Fruit fly (Drosophila melanogaster) whole organism, embryonic: ENCODE measurements around the gene dmrt11E.

Experiments
- Aef1 ChIP-seq: fragments of 200-800 bp; sonication (Bioruptor generic); IDR thresholded peaks from 3 replicates; pipeline ENCODE4 v1.3.6; 2022; ENCODE audit warnings: missing biosample characterization, missing genetic modification characterization
- B-H1 ChIP-seq: fragments of 200-800 bp; sonication (Bioruptor generic); IDR thresholded peaks from 3 replicates; pipeline ENCODE4 v1.3.6; 2022; ENCODE audit warnings: missing biosample characterization, missing genetic modification characterization
- CG10543 ChIP-seq: fragments of 200-800 bp; sonication (Bioruptor generic); optimal IDR thresholded peaks from 3 replicates; lab custom pipeline; 2017; ENCODE audit warnings: missing biosample characterization, mild to moderate bottlenecking, missing genetic modification characterization, moderate library complexity
- CG11093 ChIP-seq: fragments of 200-800 bp; sonication (Bioruptor generic); IDR thresholded peaks from 3 replicates; pipeline ENCODE4 v1.3.6; 2022; ENCODE audit warnings: missing biosample characterization, missing genetic modification characterization
- CG12659 ChIP-seq: fragments of 200-800 bp; sonication (Bioruptor generic); optimal IDR thresholded peaks from 3 replicates; lab custom pipeline; 2017; ENCODE audit warnings: mild to moderate bottlenecking, missing biosample characterization, missing genetic modification reagents, missing genetic modification characterization
- CG12744 ChIP-seq: fragments of 200-800 bp; sonication (Bioruptor generic); optimal IDR thresholded peaks from 2 replicates; lab custom pipeline; 2016; ENCODE audit warnings: missing biosample characterization, missing genetic modification characterization
- CG13296 ChIP-seq: fragments of 200-800 bp; sonication (Bioruptor generic); optimal IDR thresholded peaks from 3 replicates; lab custom pipeline; 2018; ENCODE audit warnings: missing biosample characterization, mild to moderate bottlenecking, missing genetic modification characterization
- CG1529 ChIP-seq: fragments of 200-800 bp; sonication (Bioruptor generic); optimal IDR thresholded peaks from 3 replicates; lab custom pipeline; 2018; ENCODE audit warnings: missing biosample characterization, missing genetic modification characterization
- CG17802 ChIP-seq: fragments of 200-800 bp; sonication (Bioruptor generic); optimal IDR thresholded peaks from 2 replicates; lab custom pipeline; 2018; ENCODE audit warnings: missing biosample characterization, mild to moderate bottlenecking, missing genetic modification characterization, moderate library complexity
- CG18599 ChIP-seq: fragments of 200-800 bp; sonication (Bioruptor generic); optimal IDR thresholded peaks from 3 replicates; lab custom pipeline; 2017; ENCODE audit warnings: missing biosample characterization, missing genetic modification characterization, mild to moderate bottlenecking, moderate library complexity, missing genetic modification reagents
- CG30403 ChIP-seq: fragments of 200-800 bp; sonication (Bioruptor generic); optimal IDR thresholded peaks from 3 replicates; lab custom pipeline; 2016; ENCODE audit warnings: missing biosample characterization, missing genetic modification characterization
- CG31365 ChIP-seq: fragments of 200-800 bp; sonication (Bioruptor generic); optimal IDR thresholded peaks from 2 replicates; lab custom pipeline; 2018; ENCODE audit warnings: missing biosample characterization, mild to moderate bottlenecking, missing genetic modification characterization
- CG3407 ChIP-seq: fragments of 200-800 bp; sonication (Bioruptor generic); optimal IDR thresholded peaks from 2 replicates; lab custom pipeline; 2018; ENCODE audit warnings: missing biosample characterization, mild to moderate bottlenecking, missing genetic modification characterization
- CG34376 ChIP-seq: fragments of 200-800 bp; sonication (Bioruptor generic); optimal IDR thresholded peaks from 2 replicates; lab custom pipeline; 2018; ENCODE audit warnings: missing biosample characterization, mild to moderate bottlenecking, missing genetic modification characterization
- CG3847 ChIP-seq: fragments of 200-800 bp; sonication (Bioruptor generic); IDR thresholded peaks from 2 replicates; pipeline ENCODE4 v1.3.6; 2022; ENCODE audit warnings: missing biosample characterization, missing genetic modification characterization
- CG42726 ChIP-seq: fragments of 200-800 bp; sonication (Bioruptor generic); IDR thresholded peaks from 2 replicates; pipeline ENCODE4 v1.3.6; 2022; ENCODE audit warnings: missing biosample characterization, missing genetic modification characterization; ENCODE audit not compliant: partially characterized antibody
- CG4404 ChIP-seq: fragments of 200-800 bp; sonication (Bioruptor generic); IDR thresholded peaks from 2 replicates; pipeline ENCODE4 v1.3.6; 2022; ENCODE audit warnings: missing biosample characterization, missing genetic modification characterization
- CG4424 ChIP-seq: fragments of 200-800 bp; sonication (Bioruptor generic); optimal IDR thresholded peaks from 3 replicates; lab custom pipeline; 2016; ENCODE audit warnings: missing biosample characterization, missing genetic modification characterization
- CG7271 ChIP-seq: fragments of 200-800 bp; sonication (Bioruptor generic); optimal IDR thresholded peaks from 2 replicates; lab custom pipeline; 2018; ENCODE audit warnings: missing biosample characterization, mild to moderate bottlenecking, missing genetic modification characterization, moderate library complexity
- CG7839 ChIP-seq: fragments of 200-800 bp; sonication (Bioruptor generic); optimal IDR thresholded peaks from 3 replicates; lab custom pipeline; 2018; ENCODE audit warnings: missing biosample characterization, mild to moderate bottlenecking, missing genetic modification characterization, moderate library complexity
- CG9609 ChIP-seq: fragments of 200-800 bp; sonication (Bioruptor generic); optimal IDR thresholded peaks from 3 replicates; lab custom pipeline; 2016; ENCODE audit warnings: missing biosample characterization, missing genetic modification characterization
- Chrac-16 ChIP-seq: fragments of 200-800 bp; sonication (Bioruptor generic); optimal IDR thresholded peaks from 3 replicates; lab custom pipeline; 2016; ENCODE audit warnings: missing biosample characterization, missing genetic modification characterization
- CkIIα-i1 ChIP-seq: fragments of 200-800 bp; sonication (Bioruptor generic); IDR thresholded peaks from 2 replicates; pipeline ENCODE4 v1.3.6; 2022; ENCODE audit warnings: missing biosample characterization, missing genetic modification characterization
- Dek ChIP-seq: fragments of 200-800 bp; sonication (Bioruptor generic); optimal IDR thresholded peaks from 3 replicates; lab custom pipeline; 2019; ENCODE audit warnings: missing biosample characterization, mild to moderate bottlenecking, missing genetic modification characterization, moderate library complexity
- Ets65A ChIP-seq: fragments of 200-800 bp; sonication (Bioruptor generic); peaks from one replicate; lab custom pipeline; 2016; ENCODE audit warnings: missing biosample characterization, missing genetic modification characterization
- GATAe ChIP-seq: fragments of 200-800 bp; sonication (Bioruptor generic); conservative IDR thresholded peaks from 2 replicates; pipeline ENCODE4 v1.3.6; 2022; ENCODE audit warnings: missing biosample characterization, missing genetic modification characterization
- HLH3B ChIP-seq: fragments of 200-800 bp; sonication (Bioruptor generic); IDR thresholded peaks from 2 replicates; pipeline ENCODE4 v1.3.6; 2022; ENCODE audit warnings: missing biosample characterization, missing genetic modification characterization
- Hey ChIP-seq: fragments of 200-800 bp; sonication (Bioruptor generic); optimal IDR thresholded peaks from 3 replicates; lab custom pipeline; 2018; ENCODE audit warnings: missing biosample characterization, mild to moderate bottlenecking, missing genetic modification characterization
- Hmr ChIP-seq: fragments of 200-800 bp; sonication (Bioruptor generic); optimal IDR thresholded peaks from 3 replicates; lab custom pipeline; 2017; ENCODE audit warnings: mild to moderate bottlenecking, missing biosample characterization, missing genetic modification reagents, missing genetic modification characterization
- Meics ChIP-seq: fragments of 200-800 bp; sonication (Bioruptor generic); optimal IDR thresholded peaks from 2 replicates; lab custom pipeline; 2017; ENCODE audit warnings: missing biosample characterization, mild to moderate bottlenecking, missing genetic modification characterization
- Opbp ChIP-seq: fragments of 200-800 bp; sonication (Bioruptor generic); IDR thresholded peaks from 3 replicates; pipeline ENCODE4 v1.3.6; 2022; ENCODE audit warnings: missing biosample characterization, missing genetic modification characterization; ENCODE audit not compliant: partially characterized antibody
- Rfx ChIP-seq: fragments of 200-800 bp; sonication (Bioruptor generic); IDR thresholded peaks from 2 replicates; pipeline ENCODE4 v1.3.6; 2022; ENCODE audit warnings: missing biosample characterization, missing genetic modification characterization
- Usf ChIP-seq: fragments of 200-800 bp; sonication (Bioruptor generic); optimal IDR thresholded peaks from 2 replicates; lab custom pipeline; 2017; ENCODE audit warnings: missing genotype, missing biosample characterization, missing genetic modification characterization
- bigmax ChIP-seq: fragments of 200-800 bp; sonication (Bioruptor generic); optimal IDR thresholded peaks from 2 replicates; lab custom pipeline; 2018; ENCODE audit warnings: missing biosample characterization, mild to moderate bottlenecking, missing genetic modification characterization
- btn ChIP-seq: fragments of 200-800 bp; sonication (Bioruptor generic); optimal IDR thresholded peaks from 2 replicates; lab custom pipeline; 2016; ENCODE audit warnings: missing biosample characterization, missing genetic modification characterization
- chinmo ChIP-seq: fragments of 200-800 bp; sonication (Bioruptor generic); IDR thresholded peaks from 4 replicates; pipeline ENCODE4 v1.3.6; 2022; ENCODE audit warnings: missing biosample characterization, missing genetic modification characterization; ENCODE audit not compliant: partially characterized antibody
- crp ChIP-seq, 2 experiments: fragments of 200-800 bp; sonication (Bioruptor generic); optimal IDR thresholded peaks; 2 replicates in 1 of 2; 3 replicates in 1 of 2; lab custom pipeline; 2017; ENCODE audit warnings: missing biosample characterization in 2 of 2, missing genetic modification characterization in 2 of 2, mild to moderate bottlenecking in 1 of 2, moderate library complexity in 1 of 2
- danr ChIP-seq: fragments of 200-800 bp; sonication (Bioruptor generic); IDR thresholded peaks from 2 replicates; pipeline ENCODE4 v1.3.6; 2022; ENCODE audit warnings: missing biosample characterization, missing genetic modification characterization
- dpn ChIP-seq, 2 experiments: fragments of 200-800 bp; sonication (Bioruptor generic); optimal IDR thresholded peaks; 3 replicates each; lab custom pipeline; 2016; ENCODE audit warnings: missing biosample characterization in 2 of 2, missing genetic modification characterization in 2 of 2
- eyg ChIP-seq: fragments of 200-800 bp; sonication (Bioruptor generic); optimal IDR thresholded peaks from 3 replicates; lab custom pipeline; 2016; ENCODE audit warnings: missing biosample characterization, missing genetic modification characterization
- gcm2 ChIP-seq: fragments of 200-800 bp; sonication (Bioruptor generic); optimal IDR thresholded peaks from 2 replicates; lab custom pipeline; 2016; ENCODE audit warnings: missing biosample characterization, missing genetic modification characterization
- grau ChIP-seq: fragments of 200-800 bp; optimal IDR thresholded peaks from 3 replicates; lab custom pipeline; 2019; ENCODE audit warnings: missing biosample characterization, mild to moderate bottlenecking, missing genetic modification characterization, moderate library complexity
- ham ChIP-seq: fragments of 200-800 bp; sonication (Bioruptor generic); IDR thresholded peaks from 2 replicates; pipeline ENCODE4 v1.3.6; 2022; ENCODE audit warnings: missing biosample characterization, missing genetic modification characterization
- kah ChIP-seq: fragments of 200-800 bp; sonication (Bioruptor generic); optimal IDR thresholded peaks from 2 replicates; lab custom pipeline; 2018; ENCODE audit warnings: missing biosample characterization, mild to moderate bottlenecking, missing genetic modification characterization
- ken ChIP-seq: fragments of 200-800 bp; sonication (Bioruptor generic); IDR thresholded peaks from 3 replicates; pipeline ENCODE4 v1.3.6; 2022; ENCODE audit warnings: missing biosample characterization, missing genetic modification characterization
- pnt ChIP-seq: fragments of 200-800 bp; sonication (Bioruptor generic); optimal IDR thresholded peaks from 3 replicates; lab custom pipeline; 2016; ENCODE audit warnings: missing biosample characterization, missing genetic modification characterization
- psq ChIP-seq: fragments of 200-800 bp; sonication (Bioruptor generic); optimal IDR thresholded peaks from 2 replicates; lab custom pipeline; 2017; ENCODE audit warnings: missing biosample characterization, missing genetic modification characterization
- row ChIP-seq: fragments of 200-800 bp; sonication (Bioruptor generic); IDR thresholded peaks from 3 replicates; pipeline ENCODE4 v1.3.6; 2022; ENCODE audit warnings: missing biosample characterization, missing genetic modification characterization
- tin ChIP-seq: fragments of 200-800 bp; sonication (Bioruptor generic); optimal IDR thresholded peaks from 3 replicates; lab custom pipeline; 2016; ENCODE audit warnings: missing biosample characterization, missing genetic modification characterization
- vvl ChIP-seq: fragments of 200-800 bp; sonication (Bioruptor generic); IDR thresholded peaks from 2 replicates; pipeline ENCODE4 v1.3.6; 2022; ENCODE audit warnings: missing biosample characterization, missing genetic modification characterization

dmrt11E gene

DNA sequence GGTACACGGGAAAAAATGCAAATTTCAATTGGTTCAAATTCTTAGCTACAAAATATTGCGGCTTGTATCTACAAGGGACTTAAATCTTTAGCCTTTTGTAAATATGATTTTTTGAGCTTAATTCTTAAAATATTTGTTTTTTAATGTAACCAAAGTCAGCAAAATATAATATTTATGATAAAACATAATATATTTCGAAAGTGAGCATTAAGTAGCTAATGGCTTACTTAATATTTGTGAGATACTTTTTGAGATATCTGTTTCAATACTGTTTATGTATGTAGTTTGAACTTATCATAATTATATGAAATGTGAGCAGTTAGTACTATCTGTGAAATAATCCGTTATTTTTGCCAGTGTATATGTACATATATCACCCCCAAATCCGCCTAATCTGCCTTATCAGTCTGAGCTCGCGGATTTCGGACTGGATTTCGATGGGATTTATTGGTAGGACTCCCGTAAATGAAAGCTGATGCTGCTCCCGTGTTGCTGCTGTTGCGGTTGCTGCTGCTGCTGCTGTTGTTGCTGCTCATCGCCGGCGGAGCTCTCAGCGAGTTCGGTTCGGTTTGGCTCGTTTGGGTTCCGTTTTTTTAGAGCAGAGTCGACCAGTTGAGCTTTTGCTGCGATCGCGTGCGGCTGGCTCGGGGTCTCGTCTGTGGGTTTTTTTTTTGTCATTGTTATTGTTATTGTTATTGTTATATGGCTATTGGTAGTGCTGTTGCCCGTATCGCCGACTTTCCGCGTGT is 47.1 kb upstream of the dmrt11E start (continued):
- peak; percentile 56 for TF ChIP-seq CG10543 (GFP tag; lab: Kevin White, UChicago)
- TF ChIP-seq CkIIα-i1 (GFP tag; lab: Robert Waterston, UW) = no peak
- no peak for TF ChIP-seq danr
- TF ChIP-seq btn (GFP tag; lab: Kevin White, UChicago) = no peak
- TF ChIP-seq CG9609 (GFP tag; lab: Kevin White, UChicago) = no peak
- TF ChIP-seq CG17802 (tag; lab: Kevin White, UChicago) = no peak
- TF ChIP-seq CG1529 (GFP tag; lab: Kevin White, UChicago) = no peak
- TF ChIP-seq CG30403 = peak; percentile 66
- TF ChIP-seq CG34376 (GFP tag; lab: Kevin White, UChicago) = peak; percentile 39
- no peak for TF ChIP-seq GATAe (GFP tag; lab: Robert Waterston, UW)
- no peak for TF ChIP-seq tin (GFP tag; lab: Kevin White, UChicago)
- peak; percentile 37 for TF ChIP-seq CG12659
- TF ChIP-seq CG7271 (tag; lab: Kevin White, UChicago) = no peak
- TF ChIP-seq CG3407 (GFP tag; lab: Kevin White, UChicago) = no peak
- peak; percentile 63 for TF ChIP-seq Hmr (GFP tag; lab: Kevin White, UChicago)
- peak in 1 of 2 experiments; percentile 25 for TF ChIP-seq dpn (GFP tag; optimal IDR thresholded peaks at IDR 0.05; lab: Kevin White, UChicago)
- TF ChIP-seq kah (GFP tag; lab: Kevin White, UChicago) = no peak
- no peak for TF ChIP-seq Usf (GFP tag; lab: Kevin White, UChicago)
- TF ChIP-seq Opbp = no peak
- TF ChIP-seq Rfx (GFP tag; lab: Robert Waterston, UW) = peak; percentile 37; the same call in 1 of the 2 replicates
- TF ChIP-seq row (GFP tag; lab: Robert Waterston, UW) = peak; percentile 22; the same call in 1 of the 3 replicates
- TF ChIP-seq Aef1 = no peak
- 0 out of 4 replicates have a peak, but pooled peaks have one; percentile 70 for TF ChIP-seq chinmo (GFP tag; lab: Robert Waterston, UW)
- TF ChIP-seq gcm2 (GFP tag; lab: Kevin White, UChicago) = no peak
- no peak for TF ChIP-seq CG3847 (GFP tag; lab: Robert Waterston, UW)
- TF ChIP-seq Dek (tag; lab: Kevin White, UChicago) = peak; percentile 49
- TF ChIP-seq HLH3B = no peak
- peak; percentile 63 for TF ChIP-seq CG7839 (tag; lab: Kevin White, UChicago)
- no peak for TF ChIP-seq CG13296 (GFP tag; lab: Kevin White, UChicago)
- TF ChIP-seq CG42726 = 0 out of 2 replicates have a peak, but pooled peaks have one; percentile 29
- TF ChIP-seq CG4404 (GFP tag; lab: Robert Waterston, UW) = no peak
- peak; percentile 15 for TF ChIP-seq CG4424
- TF ChIP-seq ham (GFP tag; lab: Robert Waterston, UW) = no peak
- no peak for TF ChIP-seq psq
- TF ChIP-seq CG11093 (GFP tag; lab: Robert Waterston, UW) = no peak
- no peak for TF ChIP-seq bigmax
- no peak for TF ChIP-seq vvl
- TF ChIP-seq Hey (tag; lab: Kevin White, UChicago) = no peak
- TF ChIP-seq pnt = no peak
- TF ChIP-seq Meics (GFP tag; lab: Kevin White, UChicago) = peak; percentile 54
- TF ChIP-seq CG31365 (tag; lab: Kevin White, UChicago) = no peak
- no peak for TF ChIP-seq eyg (GFP tag; lab: Kevin White, UChicago)
- no peak for TF ChIP-seq CG12744 (GFP tag; lab: Kevin White, UChicago)
- TF ChIP-seq Chrac-16 (GFP tag; lab: Kevin White, UChicago) = no peak
- no peak for TF ChIP-seq ken
- peak; percentile 38 for TF ChIP-seq CG18599 (GFP tag; lab: Kevin White, UChicago)
- TF ChIP-seq crp (GFP tag; optimal IDR thresholded peaks at IDR 0.05; lab: Kevin White, UChicago) = no peak
- TF ChIP-seq B-H1 (GFP tag; lab: Robert Waterston, UW) = no peak
- peak; percentile 66 for TF ChIP-seq grau (tag; lab: Kevin White, UChicago)
- peak; percentile 43 for TF ChIP-seq Ets65A (GFP tag; lab: Kevin White, UChicago)
